ENCODE assay signal across 2 worm cellular contexts in the genomic region with DNA sequence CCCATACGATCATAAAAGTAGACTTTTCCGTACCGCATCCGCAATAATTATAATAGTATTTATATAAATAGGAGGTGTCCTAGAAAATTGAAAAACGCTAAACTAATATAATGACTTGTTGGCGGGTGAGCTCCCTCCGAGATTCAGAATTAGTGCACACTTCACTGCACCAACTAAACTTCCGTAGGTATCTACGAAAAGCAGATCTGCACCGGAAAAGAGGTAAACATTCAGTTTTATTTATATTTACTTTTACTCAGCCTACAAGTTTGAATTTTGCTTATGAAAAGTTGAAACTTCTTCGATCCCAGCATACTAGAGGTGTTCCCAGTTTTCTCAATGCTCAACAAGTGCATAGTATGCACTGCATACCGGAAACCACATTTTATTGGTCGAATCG.
A peak's percentile ranks its signal among the peaks of the same experiment; 100 is the strongest.
TF ChIP-seq lines count a peak whose summit lies in the region.

A gene (minus strand): TSS at position 101 of the 400 bp plus-strand sequence.

TF ChIP-seq in whole organism, L4 larva, 104 proteins besides CTCF, POLR2A, EP300 and RAD21:
- TF ChIP-seq nhr-25 (tag; optimal IDR thresholded peaks at IDR 0.05; lab: Kevin White, UChicago; ENCODE audit: borderline replicate concordance, insufficient read depth) (no peak), hif-1 (tag; optimal IDR thresholded peaks at IDR 0.05; lab: Kevin White, UChicago) (no peak), lsy-2 (tag; optimal IDR thresholded peaks at IDR 0.05; lab: Kevin White, UChicago) (no peak), hmg-1.1 (GFP tag; IDR thresholded peaks at IDR 0.05; lab: Robert Waterston, UW) (no peak), mdt-29 (GFP tag; IDR thresholded peaks at IDR 0.05; lab: Robert Waterston, UW) (no peak), unc-130 (GFP tag; optimal IDR thresholded peaks at IDR 0.05; lab: Kevin White, UChicago) (peak; percentile 10)

TF ChIP-seq in whole organism, young adult, 124 proteins besides CTCF, POLR2A, EP300 and RAD21:
- TF ChIP-seq mxl-1 (tag; optimal IDR thresholded peaks at IDR 0.05; lab: Kevin White, UChicago) = no peak
- peak; percentile 55 for TF ChIP-seq him-1 (tag; optimal IDR thresholded peaks at IDR 0.05; lab: Kevin White, UChicago)
- TF ChIP-seq snpc-4 (GFP tag; optimal IDR thresholded peaks at IDR 0.05; lab: Kevin White, UChicago) = no peak
- peak in 1 of 4 experiments; percentile 1 for TF ChIP-seq snpc-4 (tag; optimal IDR thresholded peaks at IDR 0.05; lab: Kevin White, UChicago)
- no peak for TF ChIP-seq F57C9.4 (tag; optimal IDR thresholded peaks at IDR 0.05; lab: Kevin White, UChicago)
- no peak for TF ChIP-seq sptf-2 (GFP tag; optimal IDR thresholded peaks at IDR 0.05; lab: Kevin White, UChicago)
- TF ChIP-seq Y95B8A.8 (GFP tag; IDR thresholded peaks at IDR 0.05; lab: Robert Waterston, UW) = 0 out of 2 replicates have a peak, but pooled peaks have one; percentile 49
- 0 out of 2 replicates have a peak, but pooled peaks have one; percentile 20 for TF ChIP-seq madf-8 (GFP tag; conservative IDR thresholded peaks at IDR 0.05; lab: Robert Waterston, UW)
- TF ChIP-seq snpc-3.4 (tag; optimal IDR thresholded peaks at IDR 0.05; lab: Kevin White, UChicago) = peak; percentile 5
- no peak for TF ChIP-seq rec-8 (tag; optimal IDR thresholded peaks at IDR 0.05; lab: Kevin White, UChicago)
- peak; percentile 36; the same call in 1 of the 2 replicates for TF ChIP-seq B0336.3 (GFP tag; IDR thresholded peaks at IDR 0.05; lab: Robert Waterston, UW)
